Worm (Caenorhabditis elegans) whole organism, L1 larva: ENCODE data around the gene C37C3.2.

ENCODE experiments used
- aly-2 ChIP-seq: fragments of 150-350 bp; optimal IDR thresholded peaks from 2 replicates; lab custom pipeline; 2014; ENCODE audit warnings: missing biosample characterization, missing genetic modification characterization
- egl-27 ChIP-seq, 2 experiments: fragments of 150-350 bp in 1 of 2; sonication (generic microtip); optimal IDR thresholded peaks; 3 replicates each; lab custom pipeline; 2017 to 2018; ENCODE audit warnings: missing biosample characterization in 2 of 2, missing genetic modification characterization in 2 of 2, missing genetic modification reagents in 2 of 2
- elt-2 ChIP-seq: sonication (generic microtip); optimal IDR thresholded peaks from 2 replicates; lab custom pipeline; 2016; ENCODE audit warnings: missing genetic modification characterization, mild to moderate bottlenecking, inconsistent platforms, missing compliant biosample characterization, missing genetic modification reagents
- fkh-4 ChIP-seq: sonication (generic microtip); optimal IDR thresholded peaks from 2 replicates; lab custom pipeline; 2016; ENCODE audit warnings: missing compliant biosample characterization, missing genetic modification characterization, borderline replicate concordance
- lin-14 ChIP-seq: fragments of 200-800 bp; sonication (Bioruptor generic); optimal IDR thresholded peaks from 2 replicates; lab custom pipeline; 2018; ENCODE audit warnings: mild to moderate bottlenecking, missing genetic modification characterization, moderate library complexity, missing compliant biosample characterization
- lin-39 ChIP-seq: fragments of 150-350 bp; optimal IDR thresholded peaks from 2 replicates; lab custom pipeline; 2014; ENCODE audit warnings: missing biosample characterization, missing genetic modification reagents, missing genetic modification characterization
- mdl-1 ChIP-seq, 2 experiments: fragments of 150-350 bp; optimal IDR thresholded peaks; 2 replicates each; lab custom pipeline; 2014 to 2017; ENCODE audit warnings: missing biosample characterization in 2 of 2, missing genetic modification characterization in 2 of 2, inconsistent platforms in 1 of 2
- nhr-12 ChIP-seq: sonication (generic microtip); optimal IDR thresholded peaks from 2 replicates; lab custom pipeline; 2017; ENCODE audit warnings: missing biosample characterization, missing genetic modification characterization
- nhr-28 ChIP-seq: fragments of 150-350 bp; optimal IDR thresholded peaks from 2 replicates; lab custom pipeline; 2014; ENCODE audit warnings: missing biosample characterization, missing genetic modification characterization
- nhr-84 ChIP-seq: sonication (generic microtip); optimal IDR thresholded peaks from 2 replicates; lab custom pipeline; 2017; ENCODE audit warnings: missing biosample characterization, missing genetic modification characterization
- unc-130 ChIP-seq: fragments of 150-350 bp; optimal IDR thresholded peaks from 2 replicates; lab custom pipeline; 2017; ENCODE audit warnings: missing biosample characterization, missing genetic modification characterization, inconsistent platforms
- xbp-1 ChIP-seq: sonication (generic microtip); optimal IDR thresholded peaks from 2 replicates; lab custom pipeline; 2016; ENCODE audit warnings: missing genetic modification characterization, missing compliant biosample characterization

- no peak for TF ChIP-seq elt-2 (tag; lab: Kevin White, UChicago)
- TF ChIP-seq xbp-1: no peak
- TF ChIP-seq lin-14 (GFP tag; lab: Kevin White, UChicago): no peak
- no peak for TF ChIP-seq unc-130 (tag; lab: Kevin White, UChicago)
- TF ChIP-seq nhr-84: no peak
- TF ChIP-seq mdl-1 (tag; optimal IDR thresholded peaks at IDR 0.05; lab: Kevin White, UChicago): no peak
- no peak for TF ChIP-seq aly-2 (tag; lab: Kevin White, UChicago)
- no peak for TF ChIP-seq lin-39 (tag; lab: Kevin White, UChicago)
- TF ChIP-seq fkh-4: no peak
- TF ChIP-seq nhr-12 (tag; lab: Kevin White, UChicago): no peak
- no peak for TF ChIP-seq nhr-28 (tag; lab: Kevin White, UChicago)
- no peak for TF ChIP-seq egl-27 (tag; optimal IDR thresholded peaks at IDR 0.05; lab: Kevin White, UChicago)
Measured at ce11 chrV:7857931-7858330, 2.2 kb downstream of the C37C3.2 start, which contains the start of gene C37C3.1.
